Worm (Caenorhabditis elegans) whole organism, early embryonic: Measurements from ENCODE around the gene C10E2.2.

Experiments used
- B0310.2 ChIP-seq: sonication (generic microtip); optimal IDR thresholded peaks from 2 replicates; lab custom pipeline; 2016; ENCODE audit warnings: mild to moderate bottlenecking, missing genetic modification characterization, missing compliant biosample characterization
- F13C5.2 ChIP-seq: sonication (generic microtip); optimal IDR thresholded peaks from 2 replicates; lab custom pipeline; 2017; ENCODE audit warnings: mild to moderate bottlenecking, missing genetic modification characterization, inconsistent platforms, missing compliant biosample characterization
- aly-1 ChIP-seq: sonication (generic microtip); optimal IDR thresholded peaks from 2 replicates; lab custom pipeline; 2016; ENCODE audit warnings: missing genetic modification characterization, missing compliant biosample characterization
- ama-1 ChIP-seq: fragments of 150-350 bp; optimal IDR thresholded peaks from 2 replicates; lab custom pipeline; 2014
- ceh-13 ChIP-seq: fragments of 200-800 bp; sonication (Bioruptor generic); optimal IDR thresholded peaks from 2 replicates; lab custom pipeline; 2018; ENCODE audit warnings: mild to moderate bottlenecking, missing genetic modification characterization, missing compliant biosample characterization
- ceh-36 ChIP-seq: sonication (generic microtip); optimal IDR thresholded peaks from 2 replicates; lab custom pipeline; 2016; ENCODE audit warnings: missing genetic modification characterization, inconsistent platforms, missing compliant biosample characterization
- ets-7 ChIP-seq: sonication (generic microtip); optimal IDR thresholded peaks from 2 replicates; lab custom pipeline; 2016; ENCODE audit warnings: missing genotype, missing genetic modification characterization, missing compliant biosample characterization
- flt-1 ChIP-seq: fragments of 200-800 bp; sonication (Bioruptor generic); IDR thresholded peaks from 2 replicates; pipeline ENCODE4 v1.3.6; 2022; ENCODE audit warnings: missing genetic modification characterization, missing compliant biosample characterization
- hmbx-1 ChIP-seq: sonication (generic microtip); optimal IDR thresholded peaks from 2 replicates; lab custom pipeline; 2016; ENCODE audit warnings: mild to moderate bottlenecking, missing genetic modification characterization, missing compliant biosample characterization
- hmg-4 ChIP-seq: fragments of 200-800 bp; sonication (Bioruptor generic); optimal IDR thresholded peaks from 2 replicates; lab custom pipeline; 2018; ENCODE audit warnings: mild to moderate bottlenecking, missing genetic modification characterization, missing compliant biosample characterization
- hnd-1 ChIP-seq: sonication (generic microtip); optimal IDR thresholded peaks from 2 replicates; lab custom pipeline; 2016; ENCODE audit warnings: missing genetic modification characterization, missing compliant biosample characterization
- pes-1 ChIP-seq: fragments of 200-800 bp; sonication (Bioruptor generic); IDR thresholded peaks from 2 replicates; pipeline ENCODE4 v1.3.6; 2022; ENCODE audit warnings: missing genetic modification reagents, missing genetic modification characterization, missing compliant biosample characterization
- scrt-1 ChIP-seq: fragments of 200-800 bp; sonication (Bioruptor generic); IDR thresholded peaks from 2 replicates; pipeline ENCODE4 v1.3.6; 2022; ENCODE audit warnings: missing genetic modification characterization, missing compliant biosample characterization
- sea-1 ChIP-seq: fragments of 200-800 bp; sonication (Bioruptor generic); conservative IDR thresholded peaks from 2 replicates; pipeline ENCODE4 v1.3.6; 2022; ENCODE audit warnings: missing genetic modification characterization, missing compliant biosample characterization
- tbx-11 ChIP-seq: fragments of 200-800 bp; sonication (Bioruptor generic); IDR thresholded peaks from 2 replicates; pipeline ENCODE4 v1.3.6; 2022; ENCODE audit warnings: missing genetic modification characterization, missing compliant biosample characterization
- tbx-37 ChIP-seq: fragments of 200-800 bp; sonication (Bioruptor generic); conservative IDR thresholded peaks from 2 replicates; pipeline ENCODE4 v1.3.6; 2022; ENCODE audit warnings: missing genetic modification reagents, missing genetic modification characterization, missing compliant biosample characterization
- tra-4 ChIP-seq: sonication (generic microtip); optimal IDR thresholded peaks from 2 replicates; lab custom pipeline; 2017; ENCODE audit warnings: missing genetic modification characterization, missing compliant biosample characterization

Gene C10E2.2

DNA sequence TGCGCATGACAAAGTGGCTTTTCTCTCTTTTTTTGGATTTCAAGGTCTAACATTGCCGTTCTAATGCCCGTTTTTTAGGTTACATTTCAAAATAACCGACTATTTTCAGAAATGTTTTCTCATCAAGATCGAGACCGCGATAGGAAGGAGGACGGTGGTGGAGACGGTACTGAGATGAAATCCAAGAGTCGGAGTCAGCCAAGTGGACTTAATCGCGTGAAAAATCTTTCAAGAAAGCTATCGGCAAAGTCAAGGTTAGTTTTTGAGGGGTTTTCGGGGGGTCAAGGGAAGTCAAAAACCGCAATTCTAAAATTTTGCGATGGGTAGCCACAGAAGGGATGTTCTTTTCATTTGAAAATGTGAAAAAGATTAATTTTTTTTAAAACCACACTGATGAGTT is 50.9 kb downstream of the C10E2.2 start, which contains the start of gene aak-2:
TSS of gene aak-2 (plus strand) at position 110 of the 400 bp plus-strand sequence.
- TF ChIP-seq scrt-1 (GFP tag; lab: Robert Waterston, UW) (no peak), tra-4 (tag; lab: Kevin White, UChicago) (no peak), B0310.2 (tag; lab: Kevin White, UChicago) (no peak), pes-1 (GFP tag; lab: Robert Waterston, UW) (no peak), hnd-1 (tag; lab: Kevin White, UChicago) (no peak), sea-1 (GFP tag; lab: Robert Waterston, UW) (no peak), ceh-13 (GFP tag; lab: Kevin White, UChicago) (no peak), F13C5.2 (tag; lab: Kevin White, UChicago) (no peak), aly-1 (tag; lab: Kevin White, UChicago) (no peak), tbx-11 (GFP tag; lab: Robert Waterston, UW) (no peak), hmbx-1 (tag; lab: Kevin White, UChicago) (no peak), ceh-36 (tag; lab: Kevin White, UChicago) (no peak), hmg-4 (GFP tag; lab: Kevin White, UChicago) (no peak), ets-7 (no peak), flt-1 (GFP tag; lab: Robert Waterston, UW) (no peak)

DNA sequence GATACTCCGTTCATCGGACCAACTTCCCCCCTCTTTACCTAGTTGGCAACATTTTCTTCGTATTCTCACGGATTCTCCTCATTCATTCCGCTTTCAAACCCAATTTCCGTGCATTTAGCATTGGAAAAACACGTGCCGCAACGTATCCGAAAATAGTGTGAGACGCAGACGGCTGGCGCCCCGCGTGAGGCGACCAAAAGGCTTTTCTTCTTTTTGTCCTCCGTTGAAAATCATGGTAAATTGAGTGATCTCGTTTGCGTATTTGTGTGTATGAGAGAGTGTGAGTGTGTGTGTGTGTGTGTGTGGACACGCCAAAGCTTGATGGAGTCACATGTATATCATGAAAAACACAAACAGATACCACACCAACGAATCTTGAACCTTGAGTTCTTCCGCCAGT is 51.8 kb downstream of the C10E2.2 start:
- peak; percentile 16 for TF ChIP-seq aly-1 (tag; lab: Kevin White, UChicago)
- TF ChIP-seq ets-7 = no peak
- peak; percentile 50 for TF ChIP-seq hmg-4 (GFP tag; lab: Kevin White, UChicago)
- no peak for TF ChIP-seq tbx-11 (GFP tag; lab: Robert Waterston, UW)
- no peak for TF ChIP-seq tbx-37 (GFP tag; lab: Robert Waterston, UW)
- TF ChIP-seq F13C5.2 (tag; lab: Kevin White, UChicago) = no peak
- TF ChIP-seq ceh-13 (GFP tag; lab: Kevin White, UChicago) = no peak
- no peak for TF ChIP-seq hnd-1 (tag; lab: Kevin White, UChicago)
- TF ChIP-seq ceh-36 (tag; lab: Kevin White, UChicago) = no peak
- no peak for TF ChIP-seq hmbx-1 (tag; lab: Kevin White, UChicago)
- TF ChIP-seq sea-1 (GFP tag; lab: Robert Waterston, UW) = no peak
- no peak for TF ChIP-seq pes-1 (GFP tag; lab: Robert Waterston, UW)

DNA sequence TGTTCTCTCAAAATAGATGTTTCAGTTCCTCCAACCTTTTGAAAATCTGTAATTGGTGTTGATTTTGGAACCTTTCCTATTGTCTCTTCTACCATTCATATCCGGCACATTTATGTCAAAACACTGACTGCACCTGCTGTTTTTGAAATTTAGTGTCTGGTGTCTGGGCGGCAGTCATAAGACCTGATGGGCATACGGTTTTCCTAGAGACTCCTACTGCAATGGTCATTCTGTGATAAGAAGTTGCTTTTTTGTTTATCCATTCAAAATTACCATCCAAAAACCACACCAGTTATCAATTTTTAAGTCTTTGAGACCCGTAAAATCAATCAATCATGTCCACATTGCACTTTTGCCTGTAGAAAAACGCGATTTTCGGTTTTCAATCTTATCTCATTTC is 53.6 kb downstream of the C10E2.2 start:
- TF ChIP-seq hmbx-1 (tag; lab: Kevin White, UChicago) (no peak), sea-1 (GFP tag; lab: Robert Waterston, UW) (no peak), aly-1 (tag; lab: Kevin White, UChicago) (no peak), ama-1 (lab: Kevin White, UChicago) (no peak), tbx-11 (GFP tag; lab: Robert Waterston, UW) (no peak), flt-1 (GFP tag; lab: Robert Waterston, UW) (no peak), ceh-36 (tag; lab: Kevin White, UChicago) (no peak), ets-7 (no peak), scrt-1 (GFP tag; lab: Robert Waterston, UW) (no peak), tra-4 (tag; lab: Kevin White, UChicago) (no peak), tbx-37 (GFP tag; lab: Robert Waterston, UW) (no peak), ceh-13 (GFP tag; lab: Kevin White, UChicago) (no peak), hnd-1 (tag; lab: Kevin White, UChicago) (no peak), B0310.2 (tag; lab: Kevin White, UChicago) (no peak), hmg-4 (GFP tag; lab: Kevin White, UChicago) (no peak)
